Worm (Caenorhabditis elegans) whole organism, mixed stage, embryonic: ENCODE measurements around the gene fzy-1.
A peak's percentile ranks its signal among the peaks of the same experiment; 100 is the strongest.

ENCODE experiments used
- blmp-1 ChIP-seq: fragments of 150-350 bp; optimal IDR thresholded peaks from 2 replicates; lab custom pipeline; 2014; ENCODE audit warnings: missing biosample characterization, missing genetic modification characterization
- elt-1 ChIP-seq: sonication (generic microtip); optimal IDR thresholded peaks from 2 replicates; lab custom pipeline; 2017; ENCODE audit warnings: missing genetic modification characterization, mild to moderate bottlenecking, missing compliant biosample characterization, antibody characterized with exemption, moderate library complexity, borderline replicate concordance; ENCODE audit not compliant: insufficient read depth
- elt-3 ChIP-seq: fragments of 150-350 bp; optimal IDR thresholded peaks from 2 replicates; lab custom pipeline; 2014; ENCODE audit warnings: missing biosample characterization, missing genetic modification characterization
- mep-1 ChIP-seq: fragments of 150-350 bp; optimal IDR thresholded peaks from 2 replicates; lab custom pipeline; 2017; ENCODE audit warnings: missing biosample characterization, missing genetic modification reagents, missing genetic modification characterization, inconsistent platforms
- nhr-2 ChIP-seq: fragments of 150-350 bp; optimal IDR thresholded peaks from 2 replicates; lab custom pipeline; 2014; ENCODE audit warnings: missing biosample characterization, missing genetic modification characterization
- nhr-28 ChIP-seq: fragments of 150-350 bp; optimal IDR thresholded peaks from 2 replicates; lab custom pipeline; 2014; ENCODE audit warnings: missing biosample characterization, missing genetic modification characterization
- pha-4 ChIP-seq: fragments of 150-350 bp; optimal IDR thresholded peaks from 2 replicates; lab custom pipeline; 2018; ENCODE audit warnings: missing biosample characterization, missing genetic modification reagents, missing genetic modification characterization
- snpc-4 ChIP-seq: fragments of 150-350 bp; optimal IDR thresholded peaks from 2 replicates; lab custom pipeline; 2014; ENCODE audit warnings: missing biosample characterization, missing genetic modification characterization
- unc-39 ChIP-seq: fragments of 150-350 bp; optimal IDR thresholded peaks from 2 replicates; lab custom pipeline; 2014; ENCODE audit warnings: missing biosample characterization, missing genetic modification characterization

ce11 chrII:5505820-5506287, 5.3 kb downstream of the fzy-1 start, which contains the start of gene npp-24:
- no peak for TF ChIP-seq nhr-28 (tag; lab: Kevin White, UChicago)
- no peak for TF ChIP-seq snpc-4 (tag; lab: Kevin White, UChicago)
- no peak for TF ChIP-seq nhr-2 (tag; lab: Kevin White, UChicago)
- no peak for TF ChIP-seq elt-1 (tag; lab: Kevin White, UChicago)
- TF ChIP-seq blmp-1 (tag; lab: Kevin White, UChicago), result peak; percentile 3
- no peak for TF ChIP-seq unc-39 (tag; lab: Kevin White, UChicago)
- no peak for TF ChIP-seq elt-3 (tag; lab: Kevin White, UChicago)
- no peak for TF ChIP-seq pha-4 (tag; lab: Kevin White, UChicago)
- no peak for TF ChIP-seq mep-1 (tag; lab: Kevin White, UChicago)
